Worm (Caenorhabditis elegans) whole organism, early embryonic: ENCODE results near the gene idpp-5.

Experiments
- B0310.2 ChIP-seq: sonication (generic microtip); optimal IDR thresholded peaks from 2 replicates; lab custom pipeline; 2016; ENCODE audit warnings: mild to moderate bottlenecking, missing genetic modification characterization, missing compliant biosample characterization
- F13C5.2 ChIP-seq: sonication (generic microtip); optimal IDR thresholded peaks from 2 replicates; lab custom pipeline; 2017; ENCODE audit warnings: mild to moderate bottlenecking, missing genetic modification characterization, inconsistent platforms, missing compliant biosample characterization
- aly-1 ChIP-seq: sonication (generic microtip); optimal IDR thresholded peaks from 2 replicates; lab custom pipeline; 2016; ENCODE audit warnings: missing genetic modification characterization, missing compliant biosample characterization
- ama-1 ChIP-seq: fragments of 150-350 bp; optimal IDR thresholded peaks from 2 replicates; lab custom pipeline; 2014
- ceh-13 ChIP-seq: fragments of 200-800 bp; sonication (Bioruptor generic); optimal IDR thresholded peaks from 2 replicates; lab custom pipeline; 2018; ENCODE audit warnings: mild to moderate bottlenecking, missing genetic modification characterization, missing compliant biosample characterization
- ceh-36 ChIP-seq: sonication (generic microtip); optimal IDR thresholded peaks from 2 replicates; lab custom pipeline; 2016; ENCODE audit warnings: missing genetic modification characterization, inconsistent platforms, missing compliant biosample characterization
- ets-7 ChIP-seq: sonication (generic microtip); optimal IDR thresholded peaks from 2 replicates; lab custom pipeline; 2016; ENCODE audit warnings: missing genotype, missing genetic modification characterization, missing compliant biosample characterization
- flt-1 ChIP-seq: fragments of 200-800 bp; sonication (Bioruptor generic); IDR thresholded peaks from 2 replicates; pipeline ENCODE4 v1.3.6; 2022; ENCODE audit warnings: missing genetic modification characterization, missing compliant biosample characterization
- hmbx-1 ChIP-seq: sonication (generic microtip); optimal IDR thresholded peaks from 2 replicates; lab custom pipeline; 2016; ENCODE audit warnings: mild to moderate bottlenecking, missing genetic modification characterization, missing compliant biosample characterization
- hmg-4 ChIP-seq: fragments of 200-800 bp; sonication (Bioruptor generic); optimal IDR thresholded peaks from 2 replicates; lab custom pipeline; 2018; ENCODE audit warnings: mild to moderate bottlenecking, missing genetic modification characterization, missing compliant biosample characterization
- hnd-1 ChIP-seq: sonication (generic microtip); optimal IDR thresholded peaks from 2 replicates; lab custom pipeline; 2016; ENCODE audit warnings: missing genetic modification characterization, missing compliant biosample characterization
- pes-1 ChIP-seq: fragments of 200-800 bp; sonication (Bioruptor generic); IDR thresholded peaks from 2 replicates; pipeline ENCODE4 v1.3.6; 2022; ENCODE audit warnings: missing genetic modification reagents, missing genetic modification characterization, missing compliant biosample characterization
- scrt-1 ChIP-seq: fragments of 200-800 bp; sonication (Bioruptor generic); IDR thresholded peaks from 2 replicates; pipeline ENCODE4 v1.3.6; 2022; ENCODE audit warnings: missing genetic modification characterization, missing compliant biosample characterization
- sea-1 ChIP-seq: fragments of 200-800 bp; sonication (Bioruptor generic); conservative IDR thresholded peaks from 2 replicates; pipeline ENCODE4 v1.3.6; 2022; ENCODE audit warnings: missing genetic modification characterization, missing compliant biosample characterization
- tbx-11 ChIP-seq: fragments of 200-800 bp; sonication (Bioruptor generic); IDR thresholded peaks from 2 replicates; pipeline ENCODE4 v1.3.6; 2022; ENCODE audit warnings: missing genetic modification characterization, missing compliant biosample characterization
- tbx-37 ChIP-seq: fragments of 200-800 bp; sonication (Bioruptor generic); conservative IDR thresholded peaks from 2 replicates; pipeline ENCODE4 v1.3.6; 2022; ENCODE audit warnings: missing genetic modification reagents, missing genetic modification characterization, missing compliant biosample characterization
- tra-4 ChIP-seq: sonication (generic microtip); optimal IDR thresholded peaks from 2 replicates; lab custom pipeline; 2017; ENCODE audit warnings: missing genetic modification characterization, missing compliant biosample characterization

The idpp-5 gene

ce11 chrX:3814827-3815226 lies 22.2 kb upstream of the idpp-5 start:
- no peak for TF ChIP-seq pes-1 (GFP tag; lab: Robert Waterston, UW)
- TF ChIP-seq tbx-11 (GFP tag; lab: Robert Waterston, UW) = no peak
- no peak for TF ChIP-seq ceh-13 (GFP tag; lab: Kevin White, UChicago)
- TF ChIP-seq tra-4 (tag; lab: Kevin White, UChicago) = no peak
- no peak for TF ChIP-seq hmg-4 (GFP tag; lab: Kevin White, UChicago)
- no peak for TF ChIP-seq hmbx-1 (tag; lab: Kevin White, UChicago)
- no peak for TF ChIP-seq tbx-37 (GFP tag; lab: Robert Waterston, UW)
- no peak for TF ChIP-seq ceh-36 (tag; lab: Kevin White, UChicago)
- TF ChIP-seq F13C5.2 (tag; lab: Kevin White, UChicago) = no peak
- TF ChIP-seq sea-1 (GFP tag; lab: Robert Waterston, UW) = no peak
- TF ChIP-seq B0310.2 (tag; lab: Kevin White, UChicago) = no peak
- TF ChIP-seq flt-1 (GFP tag; lab: Robert Waterston, UW) = no peak
- no peak for TF ChIP-seq ets-7 (tag; lab: Kevin White, UChicago)
- no peak for TF ChIP-seq ama-1 (lab: Kevin White, UChicago)

- TF ChIP-seq hnd-1 (tag; lab: Kevin White, UChicago) (no peak), ceh-36 (tag; lab: Kevin White, UChicago) (no peak), hmg-4 (GFP tag; lab: Kevin White, UChicago) (no peak), F13C5.2 (tag; lab: Kevin White, UChicago) (no peak), flt-1 (GFP tag; lab: Robert Waterston, UW) (no peak), hmbx-1 (tag; lab: Kevin White, UChicago) (no peak)
Observed at ce11 chrX:3807166-3807565, 14.6 kb upstream of the idpp-5 start, which contains the start of gene F35A5.1. F35A5.1 (plus strand) TSS chrX:3807466.

DNA sequence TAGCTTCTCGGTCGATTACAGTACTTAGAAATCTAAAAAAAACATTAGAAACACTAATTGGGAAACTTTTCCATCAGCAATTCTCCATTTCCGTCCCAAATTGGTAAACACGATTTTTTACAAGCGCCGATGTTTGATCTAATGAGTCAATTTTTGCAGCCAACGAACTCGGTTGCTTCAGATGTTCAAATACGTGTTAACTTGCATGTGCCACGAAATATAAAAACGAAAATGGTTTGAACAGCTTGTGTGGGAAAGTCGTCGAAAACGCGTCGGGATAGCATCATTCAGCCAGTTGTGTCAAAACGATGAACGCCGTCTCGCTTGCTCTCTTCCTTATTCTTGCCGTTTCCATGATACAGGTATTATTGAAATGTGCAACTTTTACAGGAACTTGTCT lies 12.2 kb upstream of the idpp-5 start, which contains the start of gene F35A5.2:
F35A5.2 (plus strand) TSS at position 301 of the 400 bp plus-strand sequence.
- TF ChIP-seq ets-7 (tag; lab: Kevin White, UChicago) = no peak
- no peak for TF ChIP-seq scrt-1 (GFP tag; lab: Robert Waterston, UW)
- TF ChIP-seq B0310.2 (tag; lab: Kevin White, UChicago) = no peak
- no peak for TF ChIP-seq hmg-4 (GFP tag; lab: Kevin White, UChicago)
- TF ChIP-seq hmbx-1 (tag; lab: Kevin White, UChicago) = no peak
- TF ChIP-seq ceh-13 (GFP tag; lab: Kevin White, UChicago) = no peak
- no peak for TF ChIP-seq tbx-11 (GFP tag; lab: Robert Waterston, UW)
- TF ChIP-seq F13C5.2 (tag; lab: Kevin White, UChicago) = no peak
- TF ChIP-seq ama-1 (lab: Kevin White, UChicago) = no peak
- no peak for TF ChIP-seq tbx-37 (GFP tag; lab: Robert Waterston, UW)
- TF ChIP-seq aly-1 (tag; lab: Kevin White, UChicago) = no peak
- no peak for TF ChIP-seq flt-1 (GFP tag; lab: Robert Waterston, UW)
- no peak for TF ChIP-seq hnd-1 (tag; lab: Kevin White, UChicago)
- TF ChIP-seq sea-1 (GFP tag; lab: Robert Waterston, UW) = no peak

DNA sequence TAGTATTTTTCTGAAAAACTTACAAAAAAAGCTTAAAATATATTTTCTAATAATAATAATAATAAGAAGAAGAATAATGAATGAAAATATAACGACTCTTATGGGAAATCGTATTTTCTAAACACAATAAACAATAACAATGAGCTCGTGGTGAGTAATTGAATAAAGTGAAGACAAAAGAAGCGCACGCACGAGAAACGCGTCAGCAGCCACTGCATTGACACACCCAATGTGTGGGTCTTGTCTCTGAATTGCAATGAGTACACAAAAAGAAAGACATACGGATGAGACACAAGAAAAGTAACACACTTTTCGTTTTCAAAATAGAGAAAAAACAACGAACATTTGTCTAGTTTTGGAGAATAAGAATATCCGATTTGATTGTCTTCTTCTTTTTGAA lies 10.7 kb upstream of the idpp-5 start, which contains the start of gene F35A5.8:
F35A5.8 (minus strand) TSS at position 151 of the 400 bp plus-strand sequence.
- peak; percentile 65 for TF ChIP-seq F13C5.2 (tag; lab: Kevin White, UChicago)
- TF ChIP-seq hnd-1 (tag; lab: Kevin White, UChicago) = no peak
- no peak for TF ChIP-seq sea-1 (GFP tag; lab: Robert Waterston, UW)
- TF ChIP-seq aly-1 (tag; lab: Kevin White, UChicago) = no peak
- no peak for TF ChIP-seq ceh-36 (tag; lab: Kevin White, UChicago)
- TF ChIP-seq tra-4 (tag; lab: Kevin White, UChicago) = no peak
- no peak for TF ChIP-seq ama-1 (lab: Kevin White, UChicago)
- TF ChIP-seq pes-1 (GFP tag; lab: Robert Waterston, UW) = no peak
- TF ChIP-seq flt-1 (GFP tag; lab: Robert Waterston, UW) = no peak
- 0 out of 2 replicates have a peak, but pooled peaks have one; percentile 16 for TF ChIP-seq tbx-37 (GFP tag; lab: Robert Waterston, UW)
- no peak for TF ChIP-seq ets-7 (tag; lab: Kevin White, UChicago)
- no peak for TF ChIP-seq ceh-13 (GFP tag; lab: Kevin White, UChicago)
- no peak for TF ChIP-seq scrt-1 (GFP tag; lab: Robert Waterston, UW)
- TF ChIP-seq hmg-4 (GFP tag; lab: Kevin White, UChicago) = no peak
- TF ChIP-seq hmbx-1 (tag; lab: Kevin White, UChicago) = no peak
- peak; percentile 62; the same call in 1 of the 2 replicates for TF ChIP-seq tbx-11 (GFP tag; lab: Robert Waterston, UW)
- no peak for TF ChIP-seq B0310.2 (tag; lab: Kevin White, UChicago)

ce11 chrX:3802743-3803142 lies 10.1 kb upstream of the idpp-5 start:
- no peak for TF ChIP-seq tra-4 (tag; lab: Kevin White, UChicago)
- no peak for TF ChIP-seq ets-7 (tag; lab: Kevin White, UChicago)
- no peak for TF ChIP-seq flt-1 (GFP tag; lab: Robert Waterston, UW)
- TF ChIP-seq B0310.2 (tag; lab: Kevin White, UChicago) = no peak
- TF ChIP-seq ceh-36 (tag; lab: Kevin White, UChicago) = no peak
- TF ChIP-seq hmbx-1 (tag; lab: Kevin White, UChicago) = no peak
- no peak for TF ChIP-seq scrt-1 (GFP tag; lab: Robert Waterston, UW)
- no peak for TF ChIP-seq ama-1 (lab: Kevin White, UChicago)
- TF ChIP-seq ceh-13 (GFP tag; lab: Kevin White, UChicago) = no peak
- TF ChIP-seq pes-1 (GFP tag; lab: Robert Waterston, UW) = no peak
- TF ChIP-seq hnd-1 (tag; lab: Kevin White, UChicago) = no peak
- no peak for TF ChIP-seq sea-1 (GFP tag; lab: Robert Waterston, UW)
- no peak for TF ChIP-seq tbx-11 (GFP tag; lab: Robert Waterston, UW)
- no peak for TF ChIP-seq hmg-4 (GFP tag; lab: Kevin White, UChicago)
- TF ChIP-seq F13C5.2 (tag; lab: Kevin White, UChicago) = no peak
- TF ChIP-seq aly-1 (tag; lab: Kevin White, UChicago) = no peak
- TF ChIP-seq tbx-37 (GFP tag; lab: Robert Waterston, UW) = no peak

ce11 chrX:3798288-3798687 lies 5.7 kb upstream of the idpp-5 start:
- TF ChIP-seq F13C5.2 (tag; lab: Kevin White, UChicago) = no peak
- no peak for TF ChIP-seq flt-1 (GFP tag; lab: Robert Waterston, UW)
- no peak for TF ChIP-seq hmg-4 (GFP tag; lab: Kevin White, UChicago)
- TF ChIP-seq B0310.2 (tag; lab: Kevin White, UChicago) = no peak
- TF ChIP-seq ama-1 (lab: Kevin White, UChicago) = no peak
- TF ChIP-seq ceh-36 (tag; lab: Kevin White, UChicago) = no peak
- TF ChIP-seq ets-7 (tag; lab: Kevin White, UChicago) = no peak
- TF ChIP-seq ceh-13 (GFP tag; lab: Kevin White, UChicago) = no peak
- no peak for TF ChIP-seq scrt-1 (GFP tag; lab: Robert Waterston, UW)
- TF ChIP-seq aly-1 (tag; lab: Kevin White, UChicago) = no peak
- TF ChIP-seq hnd-1 (tag; lab: Kevin White, UChicago) = no peak
- no peak for TF ChIP-seq tbx-11 (GFP tag; lab: Robert Waterston, UW)
- no peak for TF ChIP-seq pes-1 (GFP tag; lab: Robert Waterston, UW)
- TF ChIP-seq tbx-37 (GFP tag; lab: Robert Waterston, UW) = no peak
- no peak for TF ChIP-seq hmbx-1 (tag; lab: Kevin White, UChicago)
